Worm (Caenorhabditis elegans) whole organism, L2 larva: Measurements from ENCODE around the gene mrps-7.

Experiments
- Y55F3AM.14 ChIP-seq: fragments of 200-800 bp; sonication (Bioruptor generic); optimal IDR thresholded peaks from 2 replicates; lab custom pipeline; 2018; ENCODE audit warnings: mild to moderate bottlenecking, missing genetic modification characterization, missing compliant biosample characterization
- ZK546.5 ChIP-seq: sonication (generic microtip); optimal IDR thresholded peaks from 2 replicates; lab custom pipeline; 2017; ENCODE audit warnings: missing biosample characterization, missing genetic modification characterization
- aly-2 ChIP-seq: fragments of 150-350 bp; optimal IDR thresholded peaks from 2 replicates; lab custom pipeline; 2014; ENCODE audit warnings: missing biosample characterization, missing genetic modification characterization
- egl-27 ChIP-seq: sonication (generic microtip); optimal IDR thresholded peaks from 3 replicates; lab custom pipeline; 2017; ENCODE audit warnings: missing biosample characterization, missing genetic modification reagents, missing genetic modification characterization
- nhr-11 ChIP-seq: fragments of 150-350 bp; optimal IDR thresholded peaks from 2 replicates; lab custom pipeline; 2014; ENCODE audit warnings: missing biosample characterization, missing genetic modification characterization
- nhr-25 ChIP-seq: fragments of 150-350 bp; sonication (generic microtip); optimal IDR thresholded peaks from 3 replicates; lab custom pipeline; 2014; ENCODE audit warnings: missing biosample characterization, missing genetic modification characterization
- unc-39 ChIP-seq: fragments of 150-350 bp; optimal IDR thresholded peaks from 2 replicates; lab custom pipeline; 2014; ENCODE audit warnings: missing biosample characterization, missing genetic modification characterization
- unc-62 ChIP-seq: fragments of 150-350 bp; optimal IDR thresholded peaks from 2 replicates; lab custom pipeline; 2014; ENCODE audit warnings: missing biosample characterization, missing genetic modification reagents, missing genetic modification characterization

ce11 chrIV:14757786-14758185, 9.7 kb downstream of the mrps-7 start:
- TF ChIP-seq aly-2 (tag; lab: Kevin White, UChicago), result no peak
- no peak for TF ChIP-seq nhr-11 (tag; lab: Kevin White, UChicago)
- TF ChIP-seq unc-39 (tag; lab: Kevin White, UChicago), result no peak
- TF ChIP-seq egl-27 (tag; lab: Kevin White, UChicago), result no peak
- no peak for TF ChIP-seq unc-62
- no peak for TF ChIP-seq ZK546.5 (tag; lab: Kevin White, UChicago)
- TF ChIP-seq nhr-25 (tag; lab: Kevin White, UChicago), result no peak
- TF ChIP-seq Y55F3AM.14 (GFP tag; lab: Kevin White, UChicago), result no peak
